Worm (Caenorhabditis elegans): ENCODE results near the gene dnj-25.

Gene dnj-25

DNA sequence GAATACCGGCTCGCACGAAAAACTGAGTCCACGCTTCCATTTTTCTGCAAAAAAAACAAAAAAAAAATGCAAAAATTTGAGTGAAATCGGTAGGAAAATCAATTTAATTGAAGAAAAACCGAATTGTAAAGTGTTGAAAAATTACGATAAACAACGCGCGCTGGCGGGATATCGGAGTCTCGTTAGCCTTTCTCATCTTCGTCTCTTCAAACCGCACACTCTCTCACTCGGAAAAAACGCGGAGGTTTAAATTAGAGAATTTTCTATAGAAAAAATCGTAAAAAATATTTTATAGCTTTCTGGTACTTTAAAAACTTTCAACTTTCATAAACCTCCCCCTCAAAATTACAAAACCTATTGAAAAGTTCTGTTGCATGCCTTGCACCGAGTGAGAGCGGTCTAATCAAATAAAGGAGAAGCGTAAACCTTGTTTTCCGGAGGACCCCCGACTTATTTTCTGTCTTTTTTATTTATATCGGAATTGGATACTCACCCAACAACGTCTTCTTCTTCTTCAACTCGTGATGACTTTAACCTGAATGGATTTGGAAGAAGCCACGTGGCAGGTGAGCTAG, 40.1 kb downstream of the dnj-25 start, which contains the start of the genes F53F8.5 and F53F8.6:
Gene F53F8.5 (minus strand): TSS at position 52 of the 575 bp plus-strand sequence.
Gene F53F8.6 (plus strand): TSS at position 230 of the 575 bp plus-strand sequence.
- 0 out of 2 replicates have a peak, but pooled peaks have one; percentile 19 for TF ChIP-seq flt-1 (GFP tag; IDR thresholded peaks at IDR 0.05)
- no peak for TF ChIP-seq tab-1 (GFP tag; IDR thresholded peaks at IDR 0.05)

DNA sequence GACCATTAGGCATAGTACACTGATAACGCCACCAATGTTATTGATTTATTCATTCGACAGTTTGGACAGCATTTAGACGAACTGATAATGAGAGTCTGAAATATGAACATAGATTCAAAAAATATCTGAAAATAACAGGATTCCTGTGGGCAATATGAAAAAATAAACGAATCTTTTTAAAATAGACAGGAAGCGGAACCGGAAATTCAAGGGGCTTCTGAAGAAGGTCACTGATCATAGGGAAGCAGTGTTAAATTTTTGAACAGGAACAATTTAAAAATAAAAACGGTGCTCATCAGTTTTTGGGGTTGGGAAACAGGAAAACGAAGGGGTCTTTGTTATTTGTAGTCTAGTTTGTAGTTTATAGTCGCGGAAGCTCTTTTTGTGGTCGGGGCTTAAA, 45.9 kb downstream of the dnj-25 start, which contains the start of gene F53F8.7:
Gene F53F8.7 (minus strand): TSS at position 101 of the 400 bp plus-strand sequence.
- no peak for TF ChIP-seq tab-1 (GFP tag; IDR thresholded peaks at IDR 0.05)
- TF ChIP-seq klf-2 (GFP tag; conservative IDR thresholded peaks at IDR 0.05) = no peak
- TF ChIP-seq cog-1 (tag; optimal IDR thresholded peaks at IDR 0.05) = no peak

DNA sequence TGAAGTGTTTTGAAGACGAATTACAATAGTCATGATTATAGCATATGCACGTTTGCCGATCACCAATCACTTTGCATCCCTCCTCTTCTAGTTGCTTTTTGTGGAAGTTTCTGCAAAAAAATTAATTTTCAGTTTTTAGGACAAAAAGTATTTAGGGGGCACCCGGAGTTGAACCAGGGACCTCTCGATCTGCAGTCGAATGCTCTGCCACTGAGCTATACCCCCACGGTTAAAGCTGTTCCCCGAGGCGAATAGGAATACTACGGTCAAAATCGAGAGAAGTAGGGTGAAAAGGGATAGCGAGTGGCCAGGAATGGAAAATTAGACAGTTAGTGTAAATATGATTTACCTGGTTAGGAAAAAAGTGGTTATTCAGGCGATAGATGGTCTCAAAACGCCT, 50.2 kb downstream of the dnj-25 start:
- TF ChIP-seq ztf-29 (GFP tag; IDR thresholded peaks at IDR 0.05) (0 out of 2 replicates have a peak, but pooled peaks have one; percentile 37), tab-1 (GFP tag; IDR thresholded peaks at IDR 0.05) (peak; percentile 80), klf-2 (GFP tag; conservative IDR thresholded peaks at IDR 0.05) (peak; percentile 71), ztf-23 (GFP tag; IDR thresholded peaks at IDR 0.05) (0 out of 2 replicates have a peak, but pooled peaks have one; percentile 68), T22C8.4 (GFP tag; IDR thresholded peaks at IDR 0.05) (peak; percentile 60), flt-1 (GFP tag; IDR thresholded peaks at IDR 0.05) (peak; percentile 86), ref-1 (GFP tag; conservative IDR thresholded peaks at IDR 0.05) (peak; percentile 42; the same call in 1 of the 2 replicates), med-1 (GFP tag; optimal IDR thresholded peaks at IDR 0.05; ENCODE audit: insufficient read depth) (peak; percentile 46), cog-1 (tag; optimal IDR thresholded peaks at IDR 0.05) (no peak)

DNA sequence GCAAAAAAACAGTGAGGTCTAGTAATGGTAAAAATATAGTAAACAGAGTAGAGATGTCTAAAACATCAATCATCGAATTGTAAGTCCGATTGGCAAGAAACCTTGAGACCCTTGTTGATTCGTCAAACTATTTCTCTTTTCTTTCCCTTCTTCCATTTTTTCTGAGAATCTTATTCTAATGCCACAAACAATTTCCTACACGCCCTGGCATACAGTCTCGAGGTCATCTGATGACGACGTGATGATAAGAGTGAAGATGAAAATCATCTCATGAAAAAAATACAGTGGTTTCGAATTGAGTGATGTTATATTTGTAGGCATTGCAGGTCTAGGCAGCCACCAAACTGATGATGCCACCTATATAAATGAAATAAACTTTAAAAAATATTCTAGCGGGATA, 51.2 kb downstream of the dnj-25 start:
- TF ChIP-seq ref-1 (GFP tag; conservative IDR thresholded peaks at IDR 0.05) = no peak
- no peak for TF ChIP-seq klf-2 (GFP tag; conservative IDR thresholded peaks at IDR 0.05)
- TF ChIP-seq ztf-23 (GFP tag; IDR thresholded peaks at IDR 0.05) = no peak
- TF ChIP-seq tab-1 (GFP tag; IDR thresholded peaks at IDR 0.05) = no peak
- no peak for TF ChIP-seq cog-1 (tag; optimal IDR thresholded peaks at IDR 0.05)
- TF ChIP-seq T22C8.4 (GFP tag; IDR thresholded peaks at IDR 0.05) = no peak
- no peak for TF ChIP-seq flt-1 (GFP tag; IDR thresholded peaks at IDR 0.05)
- no peak for TF ChIP-seq med-1 (GFP tag; optimal IDR thresholded peaks at IDR 0.05; ENCODE audit: insufficient read depth)
- no peak for TF ChIP-seq ztf-29 (GFP tag; IDR thresholded peaks at IDR 0.05)

DNA sequence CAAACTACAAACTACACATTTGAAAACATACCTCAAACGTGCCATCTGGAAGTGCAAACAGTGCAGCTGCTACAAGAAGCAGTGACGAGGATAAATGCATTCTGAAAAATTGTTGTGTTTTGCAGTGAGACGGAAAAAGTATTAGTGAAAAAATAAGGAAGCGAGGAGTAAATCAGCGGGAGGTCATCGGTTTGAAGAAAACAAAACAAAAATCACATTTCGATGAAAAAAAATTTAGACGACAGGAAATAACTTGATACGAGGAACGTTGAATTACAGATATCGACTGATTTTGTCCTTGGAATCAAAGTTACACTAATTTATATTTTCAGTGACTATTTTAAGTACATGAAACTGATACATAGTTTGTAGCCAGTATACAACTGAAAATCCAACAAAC, 52.6 kb downstream of the dnj-25 start, which contains the start of gene F53F8.4:
Gene F53F8.4 (minus strand): TSS at position 101 of the 400 bp plus-strand sequence.
- no peak for TF ChIP-seq ref-1 (GFP tag; conservative IDR thresholded peaks at IDR 0.05)
- no peak for TF ChIP-seq med-1 (GFP tag; optimal IDR thresholded peaks at IDR 0.05; ENCODE audit: insufficient read depth)
- TF ChIP-seq cog-1 (tag; optimal IDR thresholded peaks at IDR 0.05) = no peak
- TF ChIP-seq ztf-23 (GFP tag; IDR thresholded peaks at IDR 0.05) = no peak
- no peak for TF ChIP-seq flt-1 (GFP tag; IDR thresholded peaks at IDR 0.05)
- no peak for TF ChIP-seq ztf-29 (GFP tag; IDR thresholded peaks at IDR 0.05)
- no peak for TF ChIP-seq T22C8.4 (GFP tag; IDR thresholded peaks at IDR 0.05)
- TF ChIP-seq tab-1 (GFP tag; IDR thresholded peaks at IDR 0.05) = no peak
- TF ChIP-seq klf-2 (GFP tag; conservative IDR thresholded peaks at IDR 0.05) = no peak

DNA sequence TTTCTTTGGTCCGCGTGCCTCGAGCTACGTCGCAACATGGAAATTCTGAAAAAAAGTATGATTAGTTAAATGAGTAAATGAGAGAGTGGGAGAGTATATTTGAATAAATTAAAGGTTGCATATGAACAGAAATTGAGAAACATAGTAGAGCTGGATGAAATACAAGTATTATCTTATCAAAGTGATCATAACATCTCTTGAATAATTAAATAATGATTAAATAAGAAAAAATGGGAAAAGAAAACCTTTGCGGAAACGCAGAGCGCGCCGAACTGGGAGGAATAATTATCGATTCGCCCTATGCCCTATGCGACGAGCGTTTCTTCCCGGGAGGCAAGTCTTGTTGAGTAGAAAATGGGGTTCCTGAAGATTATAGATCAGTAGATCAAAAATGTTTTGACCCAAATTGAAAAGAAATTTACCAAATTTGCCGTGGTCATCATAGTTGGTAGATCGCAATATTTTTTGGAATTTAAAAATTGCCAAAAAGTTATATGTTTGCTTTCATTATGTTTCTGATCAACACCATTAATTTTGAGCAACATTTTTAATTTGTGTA, 54.6 kb downstream of the dnj-25 start, which contains the start of gene F53F8.3:
Gene F53F8.3 (minus strand): TSS at position 51 of the 559 bp plus-strand sequence.
- TF ChIP-seq T22C8.4 (GFP tag; IDR thresholded peaks at IDR 0.05) (0 out of 2 replicates have a peak, but pooled peaks have one; percentile 26), cog-1 (tag; optimal IDR thresholded peaks at IDR 0.05) (no peak), klf-2 (GFP tag; conservative IDR thresholded peaks at IDR 0.05) (no peak), tab-1 (GFP tag; IDR thresholded peaks at IDR 0.05) (no peak)

DNA sequence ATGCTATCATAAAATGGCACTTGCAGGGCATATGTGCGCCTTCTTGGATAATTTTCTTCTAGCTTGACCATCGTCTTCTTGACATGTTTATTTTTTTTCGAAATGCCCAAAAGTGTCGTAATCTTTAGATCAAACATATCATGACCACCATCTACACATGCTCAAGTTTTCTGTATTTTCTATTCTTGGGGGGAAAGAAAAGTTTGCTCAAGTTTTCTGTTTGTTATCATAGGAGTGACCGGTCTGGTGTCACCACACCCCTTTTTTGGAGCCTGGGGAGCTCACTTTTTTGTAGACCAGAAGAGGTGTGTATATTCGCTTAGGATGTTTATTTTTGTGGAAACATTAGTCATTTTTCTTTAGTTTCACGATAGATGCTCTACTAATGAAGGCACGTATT, 58.8 kb downstream of the dnj-25 start, which contains the start of gene klf-2:
Gene klf-2 (plus strand): TSS at position 301 of the 400 bp plus-strand sequence.
- no peak for TF ChIP-seq klf-2 (GFP tag; conservative IDR thresholded peaks at IDR 0.05)

DNA sequence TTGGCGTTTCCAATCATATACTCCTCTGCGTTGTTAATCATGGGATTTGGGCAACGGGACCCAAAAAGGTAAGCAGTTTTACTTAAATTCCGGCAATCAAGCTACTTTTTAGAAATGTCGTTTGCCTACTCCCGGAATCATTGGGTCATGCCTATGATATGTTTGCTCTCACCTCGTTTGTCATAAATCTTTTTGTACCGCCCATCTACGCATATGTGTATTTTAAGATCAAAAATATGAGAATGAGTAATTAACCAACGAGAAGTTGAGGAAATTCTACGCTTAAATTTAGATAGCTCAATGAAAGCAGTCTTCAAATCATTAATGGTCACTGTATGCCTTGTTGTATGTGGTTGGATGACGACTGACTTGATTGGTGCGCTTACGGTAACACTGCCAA, 61.8 kb downstream of the dnj-25 start:
- no peak for TF ChIP-seq klf-2 (GFP tag; conservative IDR thresholded peaks at IDR 0.05)
- no peak for TF ChIP-seq tab-1 (GFP tag; IDR thresholded peaks at IDR 0.05)
- no peak for TF ChIP-seq med-1 (GFP tag; optimal IDR thresholded peaks at IDR 0.05; ENCODE audit: insufficient read depth)
- no peak for TF ChIP-seq ztf-23 (GFP tag; IDR thresholded peaks at IDR 0.05)
- no peak for TF ChIP-seq ref-1 (GFP tag; conservative IDR thresholded peaks at IDR 0.05)
- no peak for TF ChIP-seq ztf-29 (GFP tag; IDR thresholded peaks at IDR 0.05)
- TF ChIP-seq cog-1 (tag; optimal IDR thresholded peaks at IDR 0.05) = no peak
- no peak for TF ChIP-seq flt-1 (GFP tag; IDR thresholded peaks at IDR 0.05)
- TF ChIP-seq T22C8.4 (GFP tag; IDR thresholded peaks at IDR 0.05) = no peak

DNA sequence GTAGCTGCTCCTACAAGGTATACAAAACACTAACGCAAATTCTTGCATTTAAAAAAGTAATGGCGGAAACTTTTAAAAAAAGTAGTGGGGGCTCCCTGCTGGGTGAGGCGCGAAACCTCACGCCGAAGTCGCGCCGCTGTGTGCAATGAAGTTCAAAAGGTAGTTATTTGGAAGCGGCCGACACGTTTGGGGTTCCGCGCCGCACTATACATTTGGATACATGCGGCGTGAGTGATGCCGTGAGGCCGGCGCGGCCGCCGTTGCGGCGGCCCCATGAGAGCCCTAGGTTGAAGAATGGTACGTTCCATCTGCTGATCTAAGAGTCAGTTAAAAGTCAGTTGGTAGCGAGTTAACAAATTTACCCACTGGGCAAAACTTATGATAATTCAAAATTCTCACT, 62.3 kb downstream of the dnj-25 start:
- TF ChIP-seq med-1 (GFP tag; optimal IDR thresholded peaks at IDR 0.05; ENCODE audit: insufficient read depth) (no peak), klf-2 (GFP tag; conservative IDR thresholded peaks at IDR 0.05) (no peak)

DNA sequence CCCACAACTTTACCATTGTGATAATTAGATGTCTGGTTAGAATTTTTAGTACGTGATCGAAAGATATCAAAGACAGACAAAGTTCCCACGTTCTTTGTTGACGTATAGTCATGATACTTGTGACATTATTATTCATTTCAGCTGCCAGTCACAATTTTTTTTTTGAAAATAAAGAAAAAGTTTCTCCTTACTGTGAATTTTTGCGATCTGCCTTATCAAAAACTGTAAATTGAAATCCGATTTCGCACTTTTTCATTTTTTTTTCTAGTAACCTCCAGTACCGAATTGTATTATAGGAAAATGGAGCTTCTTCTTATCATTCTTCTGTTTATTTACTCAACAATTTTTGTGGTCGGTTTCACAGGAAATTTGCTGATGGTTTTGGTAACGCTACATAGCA, 63.0 kb downstream of the dnj-25 start, which contains the start of gene srsx-35:
Gene srsx-35 (plus strand): TSS at position 301 of the 400 bp plus-strand sequence.
- TF ChIP-seq T22C8.4 (GFP tag; IDR thresholded peaks at IDR 0.05) = no peak
- TF ChIP-seq ztf-29 (GFP tag; IDR thresholded peaks at IDR 0.05) = no peak
- no peak for TF ChIP-seq ztf-23 (GFP tag; IDR thresholded peaks at IDR 0.05)
- no peak for TF ChIP-seq med-1 (GFP tag; optimal IDR thresholded peaks at IDR 0.05; ENCODE audit: insufficient read depth)
- no peak for TF ChIP-seq cog-1 (tag; optimal IDR thresholded peaks at IDR 0.05)

All from whole organism, midembryonic.